Fruit fly (Drosophila melanogaster) whole organism, adult: Measurements from ENCODE around the gene Deaf1.

Experiments used
- CG11617 ChIP-seq: fragments of 200-800 bp; sonication (Bioruptor generic); optimal IDR thresholded peaks from 2 replicates; lab custom pipeline; 2017; ENCODE audit warnings: mild to moderate bottlenecking, missing biosample characterization, missing genetic modification reagents, missing genetic modification characterization
- CG12768 ChIP-seq: fragments of 200-800 bp; sonication (Bioruptor generic); optimal IDR thresholded peaks from 2 replicates; lab custom pipeline; 2017; ENCODE audit warnings: missing biosample characterization, missing genetic modification characterization, mild to moderate bottlenecking, moderate library complexity, missing genetic modification reagents
- CG14711 ChIP-seq: fragments of 200-800 bp; sonication (Bioruptor generic); optimal IDR thresholded peaks from 2 replicates; lab custom pipeline; 2018; ENCODE audit warnings: missing biosample characterization, mild to moderate bottlenecking, missing genetic modification characterization, moderate library complexity
- CG1620 ChIP-seq: fragments of 200-800 bp; sonication (Bioruptor generic); optimal IDR thresholded peaks from 2 replicates; lab custom pipeline; 2016; ENCODE audit warnings: missing biosample characterization, missing genetic modification characterization
- CG33017 ChIP-seq: fragments of 200-800 bp; sonication (Bioruptor generic); optimal IDR thresholded peaks from 2 replicates; lab custom pipeline; 2018; ENCODE audit warnings: missing biosample characterization, mild to moderate bottlenecking, missing genetic modification characterization, moderate library complexity
- CG5204 ChIP-seq: fragments of 200-800 bp; sonication (Bioruptor generic); optimal IDR thresholded peaks from 2 replicates; lab custom pipeline; 2016; ENCODE audit warnings: missing biosample characterization, missing genetic modification characterization
- CG7045 ChIP-seq: fragments of 200-800 bp; sonication (Bioruptor generic); optimal IDR thresholded peaks from 2 replicates; lab custom pipeline; 2017; ENCODE audit warnings: missing biosample characterization, mild to moderate bottlenecking, missing genetic modification characterization
- CG7101 ChIP-seq: fragments of 200-800 bp; sonication (Bioruptor generic); optimal IDR thresholded peaks from 2 replicates; lab custom pipeline; 2018; ENCODE audit warnings: missing biosample characterization, mild to moderate bottlenecking, missing genetic modification characterization, moderate library complexity
- Clk ChIP-seq: fragments of 200-800 bp; sonication (Bioruptor generic); optimal IDR thresholded peaks from 2 replicates; lab custom pipeline; 2017; ENCODE audit warnings: missing biosample characterization, missing genetic modification characterization
- Crg-1 ChIP-seq: fragments of 200-800 bp; sonication (Bioruptor generic); optimal IDR thresholded peaks from 2 replicates; lab custom pipeline; 2016; ENCODE audit warnings: missing biosample characterization, missing genetic modification characterization
- Hr96 ChIP-seq: fragments of 200-800 bp; sonication (Bioruptor generic); optimal IDR thresholded peaks from 2 replicates; lab custom pipeline; 2016; ENCODE audit warnings: missing biosample characterization, missing genetic modification characterization
- Mnt ChIP-seq: fragments of 200-800 bp; sonication (Bioruptor generic); optimal IDR thresholded peaks from 2 replicates; lab custom pipeline; 2016; ENCODE audit warnings: missing biosample characterization, mild to moderate bottlenecking, missing genetic modification characterization
- bab1 ChIP-seq: fragments of 200-800 bp; sonication (Bioruptor generic); optimal IDR thresholded peaks from 3 replicates; lab custom pipeline; 2019; ENCODE audit warnings: missing biosample characterization, mild to moderate bottlenecking, missing genetic modification characterization, moderate library complexity
- cic ChIP-seq: fragments of 200-800 bp; sonication (Bioruptor generic); optimal IDR thresholded peaks from 2 replicates; lab custom pipeline; 2017; ENCODE audit warnings: missing biosample characterization, mild to moderate bottlenecking, missing genetic modification characterization, moderate library complexity
- cnc ChIP-seq, 2 experiments: fragments of >200 bp; optimal IDR thresholded peaks; 2 replicates each; lab custom pipeline; 2017
- kay ChIP-seq: fragments of 200-800 bp; sonication (Bioruptor generic); peaks from one replicate; lab custom pipeline; 2016; ENCODE audit warnings: missing biosample characterization, missing genetic modification characterization, borderline replicate concordance
- ovo ChIP-seq: fragments of 200-800 bp; sonication (Bioruptor generic); optimal IDR thresholded peaks from 2 replicates; lab custom pipeline; 2016; ENCODE audit warnings: missing biosample characterization, missing genetic modification characterization
- pad ChIP-seq: fragments of 200-800 bp; sonication (Bioruptor generic); optimal IDR thresholded peaks from 3 replicates; lab custom pipeline; 2017; ENCODE audit warnings: missing biosample characterization, missing genetic modification characterization, mild to moderate bottlenecking, moderate library complexity, missing genetic modification reagents
- tj ChIP-seq: fragments of 200-800 bp; sonication (Bioruptor generic); optimal IDR thresholded peaks from 3 replicates; lab custom pipeline; 2017; ENCODE audit warnings: missing biosample characterization, mild to moderate bottlenecking, missing genetic modification characterization, moderate library complexity
- toe ChIP-seq: fragments of 200-800 bp; sonication (Bioruptor generic); optimal IDR thresholded peaks from 2 replicates; lab custom pipeline; 2016; ENCODE audit warnings: missing biosample characterization, missing genetic modification characterization

Deaf1 gene

DNA sequence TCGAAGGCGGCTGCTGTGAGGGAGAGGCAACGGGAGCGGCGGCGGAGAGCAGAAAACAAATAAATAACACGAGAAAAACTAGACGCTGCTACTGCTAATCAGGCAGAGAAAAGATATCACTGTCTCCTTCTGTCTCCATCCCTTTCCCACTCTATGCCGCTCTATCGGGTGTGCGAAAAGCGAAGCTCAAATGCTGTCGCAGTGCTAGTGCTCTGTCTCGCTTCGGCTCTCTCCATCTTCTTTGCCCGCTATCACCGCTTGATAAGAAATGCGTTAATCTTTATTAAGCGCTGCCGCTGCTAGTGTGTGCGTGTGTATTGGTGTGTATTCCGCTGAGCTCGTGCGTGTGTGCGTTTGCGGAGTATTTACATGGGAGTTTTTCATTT, 26.3 kb upstream of the Deaf1 start:
- TF ChIP-seq Crg-1 (GFP tag; lab: Kevin White, UChicago) (no peak), ovo (GFP tag; lab: Kevin White, UChicago) (peak; percentile 35), CG1620 (GFP tag; lab: Kevin White, UChicago) (no peak), bab1 (GFP tag; lab: Kevin White, UChicago) (no peak), CG7101 (no peak), CG33017 (tag; lab: Kevin White, UChicago) (peak; percentile 36), CG14711 (tag; lab: Kevin White, UChicago) (peak; percentile 16), Mnt (GFP tag; lab: Kevin White, UChicago) (no peak), CG12768 (peak; percentile 57), tj (peak; percentile 44), cnc (optimal IDR thresholded peaks at IDR 0.05; lab: Kevin White, UChicago) (no peak), pad (GFP tag; lab: Kevin White, UChicago) (peak; percentile 27), Clk (no peak), cic (GFP tag; lab: Kevin White, UChicago) (peak; percentile 79), CG11617 (GFP tag; lab: Kevin White, UChicago) (no peak)

DNA sequence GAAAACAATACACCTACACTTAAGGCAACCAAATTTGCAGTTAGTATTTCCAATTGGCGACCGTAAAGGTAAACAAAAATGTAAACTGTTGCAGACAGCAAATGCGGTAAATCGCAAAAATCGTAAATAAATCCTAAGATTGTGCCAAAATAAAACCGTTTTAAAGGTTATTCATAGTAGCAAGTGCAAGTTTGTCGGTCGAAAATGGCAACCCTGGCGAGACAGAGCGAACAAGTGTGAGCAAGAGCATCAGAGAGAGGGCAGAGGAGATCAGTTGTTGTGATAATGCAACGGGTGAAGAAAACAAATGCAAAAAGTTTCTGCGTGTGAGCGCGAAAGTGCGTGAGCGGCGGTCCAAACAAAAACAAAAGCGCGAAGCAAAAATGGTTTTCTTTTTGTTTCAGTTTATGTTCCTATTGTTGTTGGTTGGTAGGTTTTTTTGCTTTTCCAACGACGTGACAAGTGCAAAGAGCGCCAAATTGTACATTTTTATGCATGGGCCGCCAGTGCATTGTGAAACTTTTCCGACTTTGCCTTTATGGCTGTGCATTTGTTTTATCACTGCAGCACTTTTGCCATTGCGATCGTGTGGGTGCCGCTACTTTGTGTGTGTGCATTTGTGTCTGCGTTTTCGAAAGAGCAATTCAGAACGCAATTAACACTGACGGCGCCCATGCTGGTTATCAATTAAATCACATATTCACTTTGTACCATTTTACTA, 25.1 kb upstream of the Deaf1 start:
- TF ChIP-seq CG14711 (tag; lab: Kevin White, UChicago) (peak; percentile 91), Mnt (GFP tag; lab: Kevin White, UChicago) (no peak), Hr96 (no peak), bab1 (GFP tag; lab: Kevin White, UChicago) (no peak), CG5204 (GFP tag; lab: Kevin White, UChicago) (no peak), CG33017 (tag; lab: Kevin White, UChicago) (no peak), CG12768 (peak; percentile 65), cnc (optimal IDR thresholded peaks at IDR 0.05; lab: Kevin White, UChicago) (no peak), toe (GFP tag; lab: Kevin White, UChicago) (no peak), CG7045 (GFP tag; lab: Kevin White, UChicago) (no peak), cic (GFP tag; lab: Kevin White, UChicago) (no peak), pad (GFP tag; lab: Kevin White, UChicago) (no peak), tj (peak; percentile 58)

dm6 chr3L:19793438-19793998, 24.5 kb upstream of the Deaf1 start, which contains the start of the genes CG42637, Gyc76C and SREBP:
TSS of gene CG42637 (minus strand) at chr3L:19793569.
TSS of gene Gyc76C (minus strand) at chr3L:19793569.
TSS of gene SREBP (plus strand) at chr3L:19793935.
- TF ChIP-seq cnc (optimal IDR thresholded peaks at IDR 0.05; lab: Kevin White, UChicago) (no peak), tj (peak; percentile 42), toe (GFP tag; lab: Kevin White, UChicago) (no peak), ovo (GFP tag; lab: Kevin White, UChicago) (peak; percentile 81), kay (GFP tag; lab: Kevin White, UChicago) (peak; percentile 90), bab1 (GFP tag; lab: Kevin White, UChicago) (peak; percentile 31)

dm6 chr3L:19794203-19794802, 23.7 kb upstream of the Deaf1 start:
- TF ChIP-seq CG12768 (peak; percentile 89), CG5204 (GFP tag; lab: Kevin White, UChicago) (no peak), CG33017 (tag; lab: Kevin White, UChicago) (peak; percentile 87), CG1620 (GFP tag; lab: Kevin White, UChicago) (peak; percentile 75), cnc (optimal IDR thresholded peaks at IDR 0.05; lab: Kevin White, UChicago) (no peak), pad (GFP tag; lab: Kevin White, UChicago) (peak; percentile 71), ovo (GFP tag; lab: Kevin White, UChicago) (peak; percentile 61), Crg-1 (GFP tag; lab: Kevin White, UChicago) (peak; percentile 85), toe (GFP tag; lab: Kevin White, UChicago) (peak; percentile 86), CG7101 (peak; percentile 84), CG14711 (tag; lab: Kevin White, UChicago) (peak; percentile 59), Mnt (GFP tag; lab: Kevin White, UChicago) (peak; percentile 82), tj (peak; percentile 80), bab1 (GFP tag; lab: Kevin White, UChicago) (peak; percentile 91), CG11617 (GFP tag; lab: Kevin White, UChicago) (peak; percentile 96), Hr96 (peak; percentile 78), Clk (peak; percentile 69), CG7045 (GFP tag; lab: Kevin White, UChicago) (peak; percentile 90), kay (GFP tag; lab: Kevin White, UChicago) (peak; percentile 98), cic (GFP tag; lab: Kevin White, UChicago) (peak; percentile 66)

DNA sequence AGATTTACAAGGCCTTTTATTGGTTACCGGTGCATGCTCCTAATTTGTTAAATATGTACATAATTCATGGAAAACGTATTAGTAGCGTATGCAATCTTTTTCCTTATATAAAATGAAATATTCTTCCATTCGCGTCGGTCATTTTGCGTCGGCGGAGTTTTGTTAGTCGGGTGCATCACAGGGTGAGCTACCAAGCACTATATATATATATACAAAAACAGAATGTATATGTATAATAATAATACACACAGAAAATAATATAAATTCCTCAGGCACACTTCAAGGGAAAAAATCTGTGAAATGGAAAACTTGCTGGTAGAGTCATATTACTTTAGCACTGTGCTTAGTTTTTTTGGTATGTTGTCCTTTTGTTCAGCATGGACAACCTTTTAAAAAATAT, 19.0 kb upstream of the Deaf1 start, which contains the start of gene Ir76a:
TSS of gene Ir76a (plus strand) at position 301 of the 400 bp plus-strand sequence.
- TF ChIP-seq tj, result peak; percentile 25
- TF ChIP-seq kay (GFP tag; lab: Kevin White, UChicago), result no peak
- TF ChIP-seq CG5204 (GFP tag; lab: Kevin White, UChicago), result no peak
- TF ChIP-seq Hr96, result no peak

- no peak for TF ChIP-seq Hr96
- TF ChIP-seq CG1620 (GFP tag; lab: Kevin White, UChicago), result no peak
- no peak for TF ChIP-seq pad (GFP tag; lab: Kevin White, UChicago)
- TF ChIP-seq CG7045 (GFP tag; lab: Kevin White, UChicago), result no peak
- no peak for TF ChIP-seq CG5204 (GFP tag; lab: Kevin White, UChicago)
- TF ChIP-seq Mnt (GFP tag; lab: Kevin White, UChicago), result no peak
- no peak for TF ChIP-seq Crg-1 (GFP tag; lab: Kevin White, UChicago)
- TF ChIP-seq toe (GFP tag; lab: Kevin White, UChicago), result no peak
- no peak for TF ChIP-seq Clk
- TF ChIP-seq tj, result no peak
- no peak for TF ChIP-seq bab1 (GFP tag; lab: Kevin White, UChicago)
Observed at dm6 chr3L:19801105-19801504, 16.9 kb upstream of the Deaf1 start, which contains the start of gene CG14102. TSS of gene CG14102 (minus strand) at chr3L:19801291.
